Worm (Caenorhabditis elegans) whole organism, young adult: ENCODE results near the gene C28D4.10.

Experiments
- C06A6.2 ChIP-seq: fragments of 200-800 bp; sonication (Bioruptor generic); conservative IDR thresholded peaks from 2 replicates; pipeline ENCODE4 v1.3.6; 2022; ENCODE audit warnings: missing genetic modification characterization, missing compliant biosample characterization
- D2030.7 ChIP-seq: fragments of 200-800 bp; sonication (Bioruptor generic); IDR thresholded peaks from 2 replicates; pipeline ENCODE4 v1.3.6; 2022; ENCODE audit warnings: missing genetic modification reagents, missing genetic modification characterization, missing compliant biosample characterization
- aptf-3 ChIP-seq: fragments of 200-800 bp; sonication (Bioruptor generic); IDR thresholded peaks from 2 replicates; pipeline ENCODE4 v1.3.6; 2022; ENCODE audit warnings: missing genetic modification characterization, missing compliant biosample characterization
- dox-1 ChIP-seq: fragments of 200-800 bp; sonication (Bioruptor generic); IDR thresholded peaks from 2 replicates; pipeline ENCODE4 v1.3.6; 2022; ENCODE audit warnings: missing genetic modification reagents, missing genetic modification characterization, missing compliant biosample characterization
- ets-4 ChIP-seq: fragments of 200-800 bp; sonication (Bioruptor generic); optimal IDR thresholded peaks from 2 replicates; lab custom pipeline; 2018; ENCODE audit warnings: mild to moderate bottlenecking, missing genetic modification characterization, missing compliant biosample characterization
- mxl-1 ChIP-seq: sonication (generic microtip); optimal IDR thresholded peaks from 2 replicates; lab custom pipeline; 2016; ENCODE audit warnings: missing genetic modification characterization, missing compliant biosample characterization
- nhr-90 ChIP-seq: sonication (generic microtip); optimal IDR thresholded peaks from 2 replicates; lab custom pipeline; 2016; ENCODE audit warnings: missing genotype, mild to moderate bottlenecking, missing genetic modification characterization, missing compliant biosample characterization
- unc-130 ChIP-seq: sonication (generic microtip); optimal IDR thresholded peaks from 2 replicates; lab custom pipeline; 2016; ENCODE audit warnings: missing genetic modification reagents, missing genetic modification characterization, missing compliant biosample characterization

ce11 chrIV:9724948-9725347 lies 13.3 kb upstream of the C28D4.10 start, which contains the start of the genes nhr-138 and C28D4.18:
- TF ChIP-seq ets-4 (GFP tag; lab: Kevin White, UChicago) (no peak), dox-1 (GFP tag; lab: Robert Waterston, UW) (no peak), D2030.7 (GFP tag; lab: Robert Waterston, UW) (no peak), aptf-3 (GFP tag; lab: Robert Waterston, UW) (no peak), C06A6.2 (GFP tag; lab: Robert Waterston, UW) (no peak), unc-130 (GFP tag; lab: Kevin White, UChicago) (no peak), mxl-1 (no peak), nhr-90 (tag; lab: Kevin White, UChicago) (no peak)
